Worm (Caenorhabditis elegans) whole organism, midembryonic: ENCODE measurements around the gene R148.7.

Source experiments
- T22C8.4 ChIP-seq: fragments of 200-800 bp; sonication (Bioruptor generic); IDR thresholded peaks from 2 replicates; pipeline ENCODE4 v1.3.6; 2022; ENCODE audit warnings: missing genetic modification characterization, missing compliant biosample characterization
- cog-1 ChIP-seq: sonication (generic microtip); optimal IDR thresholded peaks from 2 replicates; lab custom pipeline; 2016; ENCODE audit warnings: missing genetic modification characterization, missing compliant biosample characterization
- flt-1 ChIP-seq: fragments of 200-800 bp; sonication (Bioruptor generic); IDR thresholded peaks from 2 replicates; pipeline ENCODE4 v1.3.6; 2022; ENCODE audit warnings: missing genetic modification characterization, missing compliant biosample characterization
- klf-2 ChIP-seq: fragments of 200-800 bp; sonication (Bioruptor generic); conservative IDR thresholded peaks from 2 replicates; pipeline ENCODE4 v1.3.6; 2022; ENCODE audit warnings: missing genetic modification reagents, missing genetic modification characterization, missing compliant biosample characterization
- med-1 ChIP-seq: sonication (generic microtip); optimal IDR thresholded peaks from 2 replicates; lab custom pipeline; 2017; ENCODE audit warnings: missing genetic modification characterization, mild to moderate bottlenecking, missing compliant biosample characterization, antibody characterized with exemption, missing genetic modification reagents; ENCODE audit not compliant: insufficient read depth
- ref-1 ChIP-seq: fragments of 200-800 bp; sonication (Bioruptor generic); conservative IDR thresholded peaks from 2 replicates; pipeline ENCODE4 v1.3.6; 2022; ENCODE audit warnings: missing genetic modification reagents, missing genetic modification characterization, missing compliant biosample characterization
- tab-1 ChIP-seq: fragments of 200-800 bp; sonication (Bioruptor generic); IDR thresholded peaks from 2 replicates; pipeline ENCODE4 v1.3.6; 2022; ENCODE audit warnings: missing genetic modification characterization, missing compliant biosample characterization
- ztf-29 ChIP-seq: fragments of 200-800 bp; sonication (Bioruptor generic); IDR thresholded peaks from 2 replicates; pipeline ENCODE4 v1.3.6; 2022; ENCODE audit warnings: missing genetic modification reagents, missing genetic modification characterization, missing compliant biosample characterization

DNA sequence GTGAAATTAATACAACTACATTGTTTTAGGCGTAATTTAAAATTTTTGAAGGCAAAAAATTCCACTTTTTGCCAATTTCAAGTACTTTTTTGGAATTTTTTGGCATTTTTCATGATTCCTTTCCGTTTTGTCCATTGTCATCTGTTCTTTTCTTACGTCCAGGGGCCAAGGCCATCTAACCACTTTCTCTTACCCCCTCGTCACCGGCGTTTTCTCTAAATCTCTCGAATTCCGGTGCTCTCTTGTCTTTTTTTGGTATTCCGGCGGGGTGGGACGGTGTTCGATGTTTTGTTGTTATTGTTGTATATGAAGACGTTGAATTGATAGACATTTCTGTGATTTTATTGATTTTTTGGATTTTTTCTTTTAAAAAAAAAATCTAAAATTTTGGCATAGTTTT is 36.6 kb downstream of the R148.7 start:
- TF ChIP-seq ztf-29 (GFP tag; lab: Robert Waterston, UW): no peak
- no peak for TF ChIP-seq cog-1 (tag; lab: Kevin White, UChicago)
- TF ChIP-seq flt-1 (GFP tag; lab: Robert Waterston, UW): no peak
- TF ChIP-seq med-1 (GFP tag; lab: Kevin White, UChicago): no peak
- TF ChIP-seq klf-2 (GFP tag; lab: Robert Waterston, UW): no peak
- no peak for TF ChIP-seq T22C8.4 (GFP tag; lab: Robert Waterston, UW)
- TF ChIP-seq ref-1: no peak
- TF ChIP-seq tab-1 (GFP tag; lab: Robert Waterston, UW): no peak
